Fruit fly (Drosophila melanogaster): ENCODE results near the gene RFeSP.

Gene RFeSP

dm6 chr2L:1613748-1614365 lies at the start of gene RFeSP:
RFeSP (minus strand) TSS chr2L:1614160.
- TF ChIP-seq Sox14 (GFP tag; optimal IDR thresholded peaks at IDR 0.05) (peak; percentile 2), vri (GFP tag; optimal IDR thresholded peaks at IDR 0.05) (peak; percentile 88), dsx (GFP tag; optimal IDR thresholded peaks at IDR 0.05; ENCODE audit: poor library complexity, severe bottlenecking) (no peak)

- TF ChIP-seq ss (GFP tag; optimal IDR thresholded peaks at IDR 0.05) (peak in 1 of 2 experiments; percentile 11), Sox15 (GFP tag; optimal IDR thresholded peaks at IDR 0.05) (no peak), CG6792 (GFP tag; optimal IDR thresholded peaks at IDR 0.05) (no peak), CG15336 (GFP tag; IDR thresholded peaks at IDR 0.05) (no peak), Ets21C (GFP tag; optimal IDR thresholded peaks at IDR 0.05) (no peak), CG7368 (GFP tag; optimal IDR thresholded peaks at IDR 0.05) (no peak), salr (GFP tag; optimal IDR thresholded peaks at IDR 0.05) (no peak), Blimp-1 (GFP tag; optimal IDR thresholded peaks at IDR 0.05) (peak; percentile 64)
Observed at dm6 chr2L:1663066-1663465, 49.1 kb upstream of the RFeSP start.

- TF ChIP-seq Gug (GFP tag; IDR thresholded peaks at IDR 0.05): no peak
- TF ChIP-seq ss (GFP tag; optimal IDR thresholded peaks at IDR 0.05): peak in 1 of 2 experiments; percentile 7
- TF ChIP-seq Sox14 (GFP tag; optimal IDR thresholded peaks at IDR 0.05): peak; percentile 19
- peak; percentile 12; the same call in 1 of the 3 replicates for TF ChIP-seq CG6163 (GFP tag; IDR thresholded peaks at IDR 0.05)
- no peak for TF ChIP-seq fd59A (GFP tag; optimal IDR thresholded peaks at IDR 0.05)
- no peak for TF ChIP-seq Blimp-1 (GFP tag; optimal IDR thresholded peaks at IDR 0.05)
Observed at dm6 chr2L:1658124-1658523, 44.2 kb upstream of the RFeSP start.

- TF ChIP-seq CG6163 (GFP tag; IDR thresholded peaks at IDR 0.05) (peak; percentile 20; the same call in 1 of the 3 replicates), lz (GFP tag; optimal IDR thresholded peaks at IDR 0.05) (no peak), dsx (GFP tag; optimal IDR thresholded peaks at IDR 0.05; ENCODE audit: poor library complexity, severe bottlenecking) (peak; percentile 12), Eip93F (GFP tag; optimal IDR thresholded peaks at IDR 0.05) (no peak), eg (GFP tag; IDR thresholded peaks at IDR 0.05) (peak; percentile 17; the same call in 1 of the 3 replicates), fd85E (GFP tag; optimal IDR thresholded peaks at IDR 0.05) (no peak), CG10669 (GFP tag; optimal IDR thresholded peaks at IDR 0.05) (no peak), acj6 (GFP tag; optimal IDR thresholded peaks at IDR 0.05) (no peak), Lpt (GFP tag; optimal IDR thresholded peaks at IDR 0.05) (no peak), dac (GFP tag; optimal IDR thresholded peaks at IDR 0.05) (no peak), svp (GFP tag) (no peak), CG34406 (GFP tag; optimal IDR thresholded peaks at IDR 0.05) (no peak), Gug (GFP tag; IDR thresholded peaks at IDR 0.05) (no peak), ss (GFP tag; optimal IDR thresholded peaks at IDR 0.05) (peak in 1 of 2 experiments; percentile 40), OdsH (GFP tag; optimal IDR thresholded peaks at IDR 0.05) (no peak), CG7368 (GFP tag; optimal IDR thresholded peaks at IDR 0.05) (no peak), Eip78C (GFP tag) (no peak), Ets21C (GFP tag; optimal IDR thresholded peaks at IDR 0.05) (no peak)
Observed at dm6 chr2L:1656835-1657541, 43.0 kb upstream of the RFeSP start.

- TF ChIP-seq Eip93F (GFP tag; optimal IDR thresholded peaks at IDR 0.05) (no peak), Sox15 (GFP tag; optimal IDR thresholded peaks at IDR 0.05) (no peak), Ets96B (tag; optimal IDR thresholded peaks at IDR 0.05) (no peak), CG9139 (GFP tag; optimal IDR thresholded peaks at IDR 0.05) (no peak), CG6808 (GFP tag; optimal IDR thresholded peaks at IDR 0.05) (no peak), esn (GFP tag; optimal IDR thresholded peaks at IDR 0.05) (no peak), CG1621 (tag; optimal IDR thresholded peaks at IDR 0.05) (no peak), CG8319 (GFP tag; optimal IDR thresholded peaks at IDR 0.05) (no peak), OdsH (GFP tag; optimal IDR thresholded peaks at IDR 0.05) (no peak), Eip78C (GFP tag) (peak; percentile 61), net (GFP tag; optimal IDR thresholded peaks at IDR 0.05) (no peak), CG32006 (GFP tag; optimal IDR thresholded peaks at IDR 0.05) (no peak), acj6 (GFP tag; optimal IDR thresholded peaks at IDR 0.05) (no peak), CG15336 (GFP tag; IDR thresholded peaks at IDR 0.05) (peak; percentile 35; the same call in 1 of the 2 replicates), Blimp-1 (GFP tag; optimal IDR thresholded peaks at IDR 0.05) (no peak), CG8632 (GFP tag; optimal IDR thresholded peaks at IDR 0.05) (no peak), vri (GFP tag; optimal IDR thresholded peaks at IDR 0.05) (no peak), topi (GFP tag; optimal IDR thresholded peaks at IDR 0.05) (no peak), fkh (GFP tag; optimal IDR thresholded peaks at IDR 0.05) (no peak), CG3919 (GFP tag; optimal IDR thresholded peaks at IDR 0.05) (peak; percentile 0), dac (GFP tag; optimal IDR thresholded peaks at IDR 0.05) (no peak), fd59A (GFP tag; optimal IDR thresholded peaks at IDR 0.05) (no peak), Hr4 (GFP tag; optimal IDR thresholded peaks at IDR 0.05) (peak; percentile 10), CG6854 (GFP tag; optimal IDR thresholded peaks at IDR 0.05) (no peak), salr (GFP tag; optimal IDR thresholded peaks at IDR 0.05) (no peak)
Observed at dm6 chr2L:1655858-1656257, 41.9 kb upstream of the RFeSP start.

Data from whole organism, prepupa.